Worm (Caenorhabditis elegans) whole organism, L4 larva: ENCODE results near the gene C49H3.6.

Experiments used
- F37D6.2 ChIP-seq: sonication (generic microtip); optimal IDR thresholded peaks from 2 replicates; lab custom pipeline; 2016; ENCODE audit warnings: mild to moderate bottlenecking, missing genetic modification characterization, missing compliant biosample characterization
- T20F7.1 ChIP-seq: fragments of 200-800 bp; sonication (Bioruptor generic); optimal IDR thresholded peaks from 2 replicates; lab custom pipeline; 2018; ENCODE audit warnings: mild to moderate bottlenecking, missing genetic modification characterization, missing compliant biosample characterization
- Y5F2A.4 ChIP-seq: fragments of 200-800 bp; sonication (Bioruptor generic); optimal IDR thresholded peaks from 2 replicates; lab custom pipeline; 2018; ENCODE audit warnings: mild to moderate bottlenecking, missing genetic modification characterization, missing compliant biosample characterization
- aha-1 ChIP-seq: fragments of 150-350 bp; peaks from one replicate; lab custom pipeline; 2014; ENCODE audit warnings: missing biosample characterization, missing genetic modification characterization
- aly-2 ChIP-seq: sonication (generic microtip); optimal IDR thresholded peaks from 2 replicates; lab custom pipeline; 2018; ENCODE audit warnings: missing biosample characterization, missing genetic modification characterization
- ama-1 ChIP-seq: fragments of 150-350 bp; optimal IDR thresholded peaks from 2 replicates; lab custom pipeline; 2014; ENCODE audit warnings: inconsistent platforms, mixed read lengths
- ceh-28 ChIP-seq: fragments of 150-350 bp; optimal IDR thresholded peaks from 2 replicates; lab custom pipeline; 2014; ENCODE audit warnings: missing biosample characterization, missing genetic modification reagents, missing genetic modification characterization
- ceh-44 ChIP-seq: fragments of 200-800 bp; sonication (Bioruptor generic); IDR thresholded peaks from 2 replicates; pipeline ENCODE4 v1.3.6; 2022; ENCODE audit warnings: missing genetic modification reagents, missing genetic modification characterization, missing compliant biosample characterization
- ceh-82 ChIP-seq: sonication (generic microtip); optimal IDR thresholded peaks from 2 replicates; lab custom pipeline; 2017; ENCODE audit warnings: missing biosample characterization, missing genetic modification characterization
- ces-1 ChIP-seq: fragments of 150-350 bp; sonication (generic microtip); optimal IDR thresholded peaks from 4 replicates; lab custom pipeline; 2014; ENCODE audit warnings: missing biosample characterization, missing genetic modification reagents, missing genetic modification characterization
- daf-16 ChIP-seq, 3 experiments: sonication (generic microtip); optimal IDR thresholded peaks; 2 replicates each; lab custom pipeline; 2016 to 2017; ENCODE audit warnings: missing genetic modification characterization in 3 of 3, missing genetic modification reagents in 3 of 3, mild to moderate bottlenecking in 2 of 3, missing compliant biosample characterization in 2 of 3, missing biosample characterization in 1 of 3, moderate library complexity in 1 of 3
- daf-19 ChIP-seq: fragments of 200-800 bp; sonication (Bioruptor generic); conservative IDR thresholded peaks from 2 replicates; pipeline ENCODE4 v1.3.6; 2022; ENCODE audit warnings: missing genetic modification characterization, missing compliant biosample characterization
- dmd-6 ChIP-seq: fragments of 200-800 bp; sonication (Bioruptor generic); IDR thresholded peaks from 2 replicates; pipeline ENCODE4 v1.3.6; 2022; ENCODE audit warnings: missing genetic modification reagents, missing genetic modification characterization, missing compliant biosample characterization
- dmd-8 ChIP-seq: fragments of 200-800 bp; sonication (Bioruptor generic); IDR thresholded peaks from 2 replicates; pipeline ENCODE4 v1.3.6; 2022; ENCODE audit warnings: missing genetic modification characterization, missing compliant biosample characterization
- dpl-1 ChIP-seq: fragments of 150-350 bp; optimal IDR thresholded peaks from 2 replicates; lab custom pipeline; 2014; ENCODE audit warnings: missing biosample characterization, missing genetic modification reagents, missing genetic modification characterization
- duxl-1 ChIP-seq: sonication (generic microtip); optimal IDR thresholded peaks from 2 replicates; lab custom pipeline; 2016; ENCODE audit warnings: mild to moderate bottlenecking, missing genetic modification characterization, moderate library complexity, missing compliant biosample characterization; ENCODE audit not compliant: poor library complexity
- dve-1 ChIP-seq: sonication (generic microtip); optimal IDR thresholded peaks from 2 replicates; lab custom pipeline; 2017; ENCODE audit warnings: antibody characterized with exemption, mild to moderate bottlenecking, missing genetic modification characterization, missing compliant biosample characterization; ENCODE audit not compliant: insufficient read depth
- egl-43 ChIP-seq: fragments of 200-800 bp; sonication (Bioruptor generic); IDR thresholded peaks from 2 replicates; pipeline ENCODE4 v1.3.6; 2022; ENCODE audit warnings: missing genetic modification reagents, missing genetic modification characterization, missing compliant biosample characterization
- fkh-10 ChIP-seq: fragments of 150-350 bp; optimal IDR thresholded peaks from 2 replicates; lab custom pipeline; 2014; ENCODE audit warnings: missing biosample characterization, missing genetic modification reagents, missing genetic modification characterization
- hif-1 ChIP-seq, 2 experiments: sonication (generic microtip); optimal IDR thresholded peaks; 2 replicates each; lab custom pipeline; 2016 to 2017; ENCODE audit warnings: missing compliant biosample characterization in 2 of 2, missing genetic modification characterization in 2 of 2, missing genetic modification reagents in 2 of 2, missing genotype in 2 of 2, mild to moderate bottlenecking in 1 of 2
- hlh-11 ChIP-seq: fragments of 200-800 bp; sonication (Bioruptor generic); optimal IDR thresholded peaks from 2 replicates; lab custom pipeline; 2018; ENCODE audit warnings: mild to moderate bottlenecking, missing genetic modification characterization, missing compliant biosample characterization
- hlh-30 ChIP-seq: sonication (generic microtip); optimal IDR thresholded peaks from 2 replicates; lab custom pipeline; 2017; ENCODE audit warnings: antibody characterized with exemption, mild to moderate bottlenecking, missing genetic modification characterization, missing compliant biosample characterization; ENCODE audit not compliant: insufficient read depth
- hmg-1.1 ChIP-seq: fragments of 200-800 bp; sonication (Bioruptor generic); IDR thresholded peaks from 2 replicates; pipeline ENCODE4 v1.3.6; 2022; ENCODE audit warnings: missing genetic modification reagents, missing genetic modification characterization, missing compliant biosample characterization
- jun-1 ChIP-seq: fragments of 150-350 bp; optimal IDR thresholded peaks from 2 replicates; lab custom pipeline; 2014; ENCODE audit warnings: missing biosample characterization, missing genetic modification reagents, missing genetic modification characterization
- lin-13 ChIP-seq: fragments of 150-350 bp; optimal IDR thresholded peaks from 2 replicates; lab custom pipeline; 2014; ENCODE audit warnings: missing biosample characterization, missing genetic modification reagents, missing genetic modification characterization
- lin-38 ChIP-seq: fragments of 200-800 bp; sonication (Bioruptor generic); IDR thresholded peaks from 2 replicates; pipeline ENCODE4 v1.3.6; 2022; ENCODE audit warnings: missing genetic modification reagents, missing genetic modification characterization, missing compliant biosample characterization
- lir-3 ChIP-seq: sonication (generic microtip); optimal IDR thresholded peaks from 2 replicates; lab custom pipeline; 2016; ENCODE audit warnings: mild to moderate bottlenecking, missing genetic modification characterization, missing compliant biosample characterization
- madf-5 ChIP-seq, 2 experiments: fragments of 200-800 bp; sonication (Bioruptor generic); IDR thresholded peaks; 2 replicates each; pipeline ENCODE4 v1.3.6; 2022; ENCODE audit warnings: missing compliant biosample characterization in 2 of 2, missing genetic modification characterization in 2 of 2
- madf-9 ChIP-seq: fragments of 200-800 bp; sonication (Bioruptor generic); conservative IDR thresholded peaks from 2 replicates; pipeline ENCODE4 v1.3.6; 2022; ENCODE audit warnings: missing genetic modification reagents, missing genetic modification characterization, missing compliant biosample characterization
- mdt-29 ChIP-seq: fragments of 200-800 bp; sonication (Bioruptor generic); IDR thresholded peaks from 2 replicates; pipeline ENCODE4 v1.3.6; 2022; ENCODE audit warnings: missing genetic modification reagents, missing genetic modification characterization, missing compliant biosample characterization
- nhr-10 ChIP-seq: fragments of 150-350 bp; optimal IDR thresholded peaks from 2 replicates; lab custom pipeline; 2014; ENCODE audit warnings: missing biosample characterization, missing genetic modification characterization
- nhr-102 ChIP-seq: sonication (generic microtip); optimal IDR thresholded peaks from 2 replicates; lab custom pipeline; 2016; ENCODE audit warnings: mild to moderate bottlenecking, missing genetic modification characterization, moderate library complexity, missing compliant biosample characterization
- nhr-111 ChIP-seq: fragments of 200-800 bp; sonication (Bioruptor generic); optimal IDR thresholded peaks from 2 replicates; lab custom pipeline; 2018; ENCODE audit warnings: mild to moderate bottlenecking, missing genetic modification characterization, missing compliant biosample characterization
- nhr-237 ChIP-seq: sonication (generic microtip); optimal IDR thresholded peaks from 2 replicates; lab custom pipeline; 2017; ENCODE audit warnings: missing biosample characterization, missing genetic modification characterization
- nhr-28 ChIP-seq: fragments of 150-350 bp; optimal IDR thresholded peaks from 2 replicates; lab custom pipeline; 2014; ENCODE audit warnings: missing biosample characterization, missing genetic modification characterization
- nhr-41 ChIP-seq: fragments of 200-800 bp; sonication (Bioruptor generic); IDR thresholded peaks from 2 replicates; pipeline ENCODE4 v1.3.6; 2022; ENCODE audit warnings: missing genetic modification reagents, missing genetic modification characterization, missing compliant biosample characterization
- nhr-42 ChIP-seq: fragments of 200-800 bp; sonication (Bioruptor generic); IDR thresholded peaks from 2 replicates; pipeline ENCODE4 v1.3.6; 2022; ENCODE audit warnings: missing genetic modification characterization, missing compliant biosample characterization
- nhr-6 ChIP-seq: fragments of 150-350 bp; optimal IDR thresholded peaks from 2 replicates; lab custom pipeline; 2014; ENCODE audit warnings: missing biosample characterization, missing genetic modification characterization
- nhr-76 ChIP-seq: fragments of 150-350 bp; optimal IDR thresholded peaks from 2 replicates; lab custom pipeline; 2014; ENCODE audit warnings: missing biosample characterization, missing genetic modification characterization
- php-3 ChIP-seq: fragments of 200-800 bp; sonication (Bioruptor generic); IDR thresholded peaks from 2 replicates; pipeline ENCODE4 v1.3.6; 2022; ENCODE audit warnings: missing genetic modification reagents, missing genetic modification characterization, missing compliant biosample characterization
- pqm-1 ChIP-seq: sonication (generic microtip); optimal IDR thresholded peaks from 2 replicates; lab custom pipeline; 2017; ENCODE audit warnings: missing biosample characterization, missing genetic modification characterization
- spr-3 ChIP-seq: fragments of 200-800 bp; sonication (Bioruptor generic); optimal IDR thresholded peaks from 2 replicates; lab custom pipeline; 2018; ENCODE audit warnings: mild to moderate bottlenecking, missing genetic modification characterization, missing compliant biosample characterization
- unc-130 ChIP-seq: sonication (generic microtip); optimal IDR thresholded peaks from 2 replicates; lab custom pipeline; 2016; ENCODE audit warnings: missing genetic modification reagents, missing genetic modification characterization, missing compliant biosample characterization
- zag-1 ChIP-seq: fragments of 150-350 bp; optimal IDR thresholded peaks from 2 replicates; lab custom pipeline; 2014; ENCODE audit warnings: missing biosample characterization, missing genetic modification characterization
- zfp-3 ChIP-seq: fragments of 200-800 bp; sonication (Bioruptor generic); conservative IDR thresholded peaks from 2 replicates; pipeline ENCODE4 v1.3.6; 2022; ENCODE audit warnings: missing genetic modification reagents, missing genetic modification characterization, missing compliant biosample characterization
- zip-2 ChIP-seq: fragments of 150-350 bp; optimal IDR thresholded peaks from 2 replicates; lab custom pipeline; 2014; ENCODE audit warnings: missing biosample characterization, missing genetic modification characterization
- ztf-7 ChIP-seq: fragments of 150-350 bp; optimal IDR thresholded peaks from 2 replicates; lab custom pipeline; 2014; ENCODE audit warnings: missing biosample characterization, missing genetic modification characterization

C49H3.6 gene

DNA sequence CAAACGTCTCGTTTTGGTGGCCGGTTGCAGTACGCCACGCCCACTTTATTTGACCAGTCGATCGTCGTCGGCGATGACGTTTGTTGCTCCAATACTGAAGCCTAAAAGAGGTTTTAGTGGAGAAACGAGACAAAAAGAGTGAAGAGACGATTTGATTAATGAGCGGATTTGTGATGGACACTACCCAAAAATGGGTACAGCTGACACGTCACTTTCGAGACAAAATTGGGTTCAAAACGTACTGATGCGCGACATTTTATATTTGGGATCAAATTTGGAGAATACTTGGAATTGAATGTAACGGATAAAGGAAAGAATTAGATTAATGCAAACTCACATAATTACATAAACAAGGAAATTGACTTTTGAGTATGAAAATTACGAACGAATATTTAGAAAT, 6.1 kb upstream of the C49H3.6 start, which contains the start of gene ilys-4:
ilys-4 (minus strand) TSS at position 101 of the 400 bp plus-strand sequence.
- no peak for TF ChIP-seq ama-1
- TF ChIP-seq hmg-1.1 (GFP tag; lab: Robert Waterston, UW): no peak
- TF ChIP-seq zfp-3 (GFP tag; lab: Robert Waterston, UW): no peak
- TF ChIP-seq Y5F2A.4 (GFP tag; lab: Kevin White, UChicago): no peak
- TF ChIP-seq madf-9: no peak
- TF ChIP-seq nhr-42 (GFP tag; lab: Robert Waterston, UW): no peak
- no peak for TF ChIP-seq lin-13 (GFP tag; lab: Kevin White, UChicago)
- TF ChIP-seq nhr-76: no peak
- TF ChIP-seq ces-1: no peak
- no peak for TF ChIP-seq aha-1 (tag; lab: Kevin White, UChicago)
- no peak for TF ChIP-seq dmd-6
- TF ChIP-seq nhr-10 (tag; lab: Kevin White, UChicago): no peak
- no peak for TF ChIP-seq dve-1 (tag; lab: Kevin White, UChicago)
- TF ChIP-seq nhr-237 (tag; lab: Kevin White, UChicago): no peak
- TF ChIP-seq, all 104 proteins: peak for 0

DNA sequence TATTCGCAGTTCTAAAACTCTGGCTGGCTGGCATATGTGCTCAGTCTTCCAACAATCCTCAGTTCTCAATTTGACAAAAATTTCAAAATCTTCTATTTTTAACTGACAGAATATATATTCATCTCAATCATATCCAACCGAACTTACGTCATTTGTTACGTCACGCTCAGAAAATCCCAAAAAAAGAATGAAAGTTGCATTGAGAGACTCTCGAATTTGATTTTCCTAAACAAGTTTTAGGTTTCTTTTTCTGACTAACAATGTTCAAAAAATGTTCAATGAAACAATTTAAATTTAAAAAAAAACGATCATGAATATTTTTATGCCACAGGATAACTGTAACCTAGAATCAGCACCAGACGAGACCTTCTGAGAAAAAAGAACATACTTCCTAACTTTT, 5.6 kb upstream of the C49H3.6 start:
- TF ChIP-seq ces-1: peak; percentile 53
- peak; percentile 53 for TF ChIP-seq fkh-10 (GFP tag; lab: Kevin White, UChicago)
- no peak for TF ChIP-seq mdt-29 (GFP tag; lab: Robert Waterston, UW)
- TF ChIP-seq, all 104 proteins: peak for 2

DNA sequence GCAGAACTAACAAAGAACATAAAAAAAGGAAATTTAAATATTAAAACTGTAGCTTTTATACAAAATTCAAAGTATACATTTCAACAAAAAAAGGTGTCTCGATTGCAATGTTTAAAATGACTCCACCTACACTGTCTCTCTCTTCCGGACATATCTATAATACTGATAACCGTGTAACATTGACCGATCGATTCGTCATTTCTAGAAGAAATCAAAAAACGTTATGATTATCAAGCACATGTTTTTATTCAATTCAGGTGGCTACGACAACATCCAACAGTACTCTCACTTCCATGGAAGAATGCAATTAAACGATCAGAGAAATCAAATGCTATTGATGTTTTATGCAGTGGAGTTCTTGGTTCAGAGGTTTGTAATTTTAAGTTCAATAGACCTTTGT, 5.0 kb upstream of the C49H3.6 start:
- TF ChIP-seq lir-3 (no peak), daf-19 (GFP tag; lab: Robert Waterston, UW) (no peak), php-3 (GFP tag; lab: Robert Waterston, UW) (0 out of 2 replicates have a peak, but pooled peaks have one; percentile 9), T20F7.1 (GFP tag; lab: Kevin White, UChicago) (peak; percentile 28), nhr-42 (GFP tag; lab: Robert Waterston, UW) (no peak), unc-130 (GFP tag; lab: Kevin White, UChicago) (no peak), ztf-7 (tag; lab: Kevin White, UChicago) (no peak), dmd-8 (GFP tag; lab: Robert Waterston, UW) (no peak), daf-16 (GFP tag; optimal IDR thresholded peaks at IDR 0.05; lab: Kevin White, UChicago) (no peak), daf-16 (tag; optimal IDR thresholded peaks at IDR 0.05; lab: Kevin White, UChicago) (peak; percentile 73), mdt-29 (GFP tag; lab: Robert Waterston, UW) (no peak), nhr-28 (tag; lab: Kevin White, UChicago) (peak; percentile 61), dmd-6 (peak; percentile 38; the same call in 1 of the 2 replicates), nhr-102 (no peak), ceh-44 (no peak), F37D6.2 (tag; lab: Kevin White, UChicago) (no peak), madf-5 (GFP tag; IDR thresholded peaks at IDR 0.05; lab: Robert Waterston, UW) (no peak), hlh-11 (tag; lab: Kevin White, UChicago) (peak; percentile 60), hlh-30 (tag; lab: Kevin White, UChicago) (peak; percentile 19), zip-2 (no peak), aly-2 (tag; lab: Kevin White, UChicago) (no peak), dve-1 (tag; lab: Kevin White, UChicago) (peak; percentile 57), egl-43 (GFP tag; lab: Robert Waterston, UW) (no peak), jun-1 (tag; lab: Kevin White, UChicago) (no peak), lin-13 (GFP tag; lab: Kevin White, UChicago) (no peak), ceh-28 (tag; lab: Kevin White, UChicago) (no peak), nhr-6 (tag; lab: Kevin White, UChicago) (no peak), madf-9 (no peak), zag-1 (tag; lab: Kevin White, UChicago) (no peak), nhr-111 (GFP tag; lab: Kevin White, UChicago) (no peak), duxl-1 (tag; lab: Kevin White, UChicago) (no peak), hif-1 (tag; optimal IDR thresholded peaks at IDR 0.05; lab: Kevin White, UChicago) (no peak), zfp-3 (GFP tag; lab: Robert Waterston, UW) (no peak), spr-3 (no peak), pqm-1 (tag; lab: Kevin White, UChicago) (peak; percentile 65), dpl-1 (GFP tag; lab: Kevin White, UChicago) (no peak), ceh-82 (no peak), lin-38 (GFP tag; lab: Robert Waterston, UW) (no peak), fkh-10 (GFP tag; lab: Kevin White, UChicago) (no peak), nhr-41 (GFP tag; lab: Robert Waterston, UW) (no peak)
